Fruit fly (Drosophila melanogaster) whole organism, embryonic: ENCODE data around the gene goe.

Source experiments
- CG10654 ChIP-seq: fragments of 200-800 bp; sonication (Bioruptor generic); optimal IDR thresholded peaks from 2 replicates; lab custom pipeline; 2016; ENCODE audit warnings: missing biosample characterization, missing genetic modification characterization
- CG10979 ChIP-seq: fragments of 200-800 bp; sonication (Bioruptor generic); optimal IDR thresholded peaks from 2 replicates; lab custom pipeline; 2018; ENCODE audit warnings: missing biosample characterization, mild to moderate bottlenecking, missing genetic modification characterization, moderate library complexity
- CG11560 ChIP-seq: fragments of 200-800 bp; sonication (Bioruptor generic); IDR thresholded peaks from 3 replicates; pipeline ENCODE4 v1.3.6; 2022; ENCODE audit warnings: missing biosample characterization, missing genetic modification characterization
- CG12155 ChIP-seq: fragments of 200-800 bp; sonication (Bioruptor generic); optimal IDR thresholded peaks from 3 replicates; lab custom pipeline; 2016; ENCODE audit warnings: missing biosample characterization, missing genetic modification characterization
- CG1233 ChIP-seq: fragments of 200-800 bp; sonication (Bioruptor generic); optimal IDR thresholded peaks from 4 replicates; lab custom pipeline; 2018; ENCODE audit warnings: missing biosample characterization, mild to moderate bottlenecking, missing genetic modification characterization
- CG12769 ChIP-seq: fragments of 200-800 bp; sonication (Bioruptor generic); optimal IDR thresholded peaks from 2 replicates; lab custom pipeline; 2019; ENCODE audit warnings: missing biosample characterization, mild to moderate bottlenecking, missing genetic modification characterization, moderate library complexity
- CG15269 ChIP-seq: fragments of 200-800 bp; sonication (Bioruptor generic); optimal IDR thresholded peaks from 2 replicates; lab custom pipeline; 2018; ENCODE audit warnings: missing biosample characterization, mild to moderate bottlenecking, missing genetic modification characterization, moderate library complexity
- CG1529 ChIP-seq: fragments of 200-800 bp; sonication (Bioruptor generic); optimal IDR thresholded peaks from 3 replicates; lab custom pipeline; 2018; ENCODE audit warnings: missing biosample characterization, missing genetic modification characterization
- CG16863 ChIP-seq: fragments of 200-800 bp; sonication (Bioruptor generic); optimal IDR thresholded peaks from 3 replicates; lab custom pipeline; 2016; ENCODE audit warnings: missing biosample characterization, missing genetic modification characterization
- CG17361 ChIP-seq: fragments of 200-800 bp; sonication (Bioruptor generic); IDR thresholded peaks from 3 replicates; pipeline ENCODE4 v1.3.6; 2022; ENCODE audit warnings: missing biosample characterization, missing genetic modification characterization
- CG17802 ChIP-seq: fragments of 200-800 bp; sonication (Bioruptor generic); optimal IDR thresholded peaks from 2 replicates; lab custom pipeline; 2018; ENCODE audit warnings: missing biosample characterization, mild to moderate bottlenecking, missing genetic modification characterization, moderate library complexity
- CG1832 ChIP-seq: fragments of 200-800 bp; sonication (Bioruptor generic); optimal IDR thresholded peaks from 2 replicates; lab custom pipeline; 2017; ENCODE audit warnings: missing biosample characterization, mild to moderate bottlenecking, missing genetic modification characterization, inconsistent platforms
- CG18599 ChIP-seq: fragments of 200-800 bp; sonication (Bioruptor generic); optimal IDR thresholded peaks from 3 replicates; lab custom pipeline; 2017; ENCODE audit warnings: missing biosample characterization, missing genetic modification characterization, mild to moderate bottlenecking, moderate library complexity, missing genetic modification reagents
- CG18619 ChIP-seq: fragments of 200-800 bp; sonication (Bioruptor generic); optimal IDR thresholded peaks from 3 replicates; lab custom pipeline; 2017; ENCODE audit warnings: missing biosample characterization, mild to moderate bottlenecking, missing genetic modification characterization
- CG2199 ChIP-seq: fragments of 200-800 bp; sonication (Bioruptor generic); IDR thresholded peaks from 3 replicates; pipeline ENCODE4 v1.3.6; 2022; ENCODE audit warnings: missing biosample characterization, missing genetic modification characterization
- CG2678 ChIP-seq: fragments of 200-800 bp; sonication (Bioruptor generic); optimal IDR thresholded peaks from 3 replicates; lab custom pipeline; 2019; ENCODE audit warnings: missing biosample characterization, mild to moderate bottlenecking, missing genetic modification characterization, moderate library complexity
- CG2712 ChIP-seq: fragments of 200-800 bp; optimal IDR thresholded peaks from 3 replicates; lab custom pipeline; 2019; ENCODE audit warnings: missing biosample characterization, mild to moderate bottlenecking, missing genetic modification characterization, moderate library complexity
- CG30020 ChIP-seq: fragments of 200-800 bp; optimal IDR thresholded peaks from 2 replicates; lab custom pipeline; 2019; ENCODE audit warnings: missing biosample characterization, mild to moderate bottlenecking, missing genetic modification characterization, moderate library complexity
- CG31441 ChIP-seq: fragments of 200-800 bp; sonication (Bioruptor generic); IDR thresholded peaks from 2 replicates; pipeline ENCODE4 v1.3.6; 2022; ENCODE audit warnings: missing biosample characterization, missing genetic modification characterization
- CG33213 ChIP-seq: fragments of 200-800 bp; sonication (Bioruptor generic); optimal IDR thresholded peaks from 3 replicates; lab custom pipeline; 2016; ENCODE audit warnings: missing biosample characterization, missing genetic modification characterization
- CG4424 ChIP-seq: fragments of 200-800 bp; sonication (Bioruptor generic); optimal IDR thresholded peaks from 3 replicates; lab custom pipeline; 2016; ENCODE audit warnings: missing biosample characterization, missing genetic modification characterization
- CG4820 ChIP-seq: fragments of 200-800 bp; sonication (Bioruptor generic); optimal IDR thresholded peaks from 3 replicates; lab custom pipeline; 2016; ENCODE audit warnings: missing biosample characterization, missing genetic modification characterization
- CG6254 ChIP-seq: fragments of 200-800 bp; sonication (Bioruptor generic); optimal IDR thresholded peaks from 3 replicates; lab custom pipeline; 2017; ENCODE audit warnings: mild to moderate bottlenecking, missing biosample characterization, missing genetic modification reagents, missing genetic modification characterization
- CG6765 ChIP-seq: fragments of 200-800 bp; sonication (Bioruptor generic); optimal IDR thresholded peaks from 3 replicates; lab custom pipeline; 2017; ENCODE audit warnings: missing biosample characterization, mild to moderate bottlenecking, missing genetic modification characterization
- CG8290 ChIP-seq, 3 experiments: fragments of 200-800 bp; sonication (Bioruptor generic); optimal IDR thresholded peaks; 2 replicates each; lab custom pipeline; 2016 to 2019; ENCODE audit warnings: missing biosample characterization in 3 of 3, missing genetic modification characterization in 3 of 3, mild to moderate bottlenecking in 2 of 3, moderate library complexity in 1 of 3
- CG9437 ChIP-seq: fragments of 200-800 bp; sonication (Bioruptor generic); optimal IDR thresholded peaks from 2 replicates; lab custom pipeline; 2018; ENCODE audit warnings: missing biosample characterization, mild to moderate bottlenecking, missing genetic modification characterization
- CG9609 ChIP-seq: fragments of 200-800 bp; sonication (Bioruptor generic); optimal IDR thresholded peaks from 3 replicates; lab custom pipeline; 2016; ENCODE audit warnings: missing biosample characterization, missing genetic modification characterization
- CG9727 ChIP-seq: fragments of 200-800 bp; sonication (Bioruptor generic); optimal IDR thresholded peaks from 3 replicates; lab custom pipeline; 2017; ENCODE audit warnings: missing biosample characterization, mild to moderate bottlenecking, missing genetic modification characterization
- CG9932 ChIP-seq: fragments of 200-800 bp; sonication (Bioruptor generic); IDR thresholded peaks from 2 replicates; pipeline ENCODE4 v1.3.6; 2022; ENCODE audit warnings: missing biosample characterization, missing genetic modification characterization
- ERR ChIP-seq: fragments of 200-800 bp; sonication (Bioruptor generic); optimal IDR thresholded peaks from 2 replicates; lab custom pipeline; 2016; ENCODE audit warnings: missing biosample characterization, missing genetic modification characterization
- Fer2 ChIP-seq: fragments of 200-800 bp; sonication (Bioruptor generic); optimal IDR thresholded peaks from 2 replicates; lab custom pipeline; 2018; ENCODE audit warnings: missing biosample characterization, mild to moderate bottlenecking, missing genetic modification characterization, moderate library complexity
- HHEX ChIP-seq: fragments of 200-800 bp; sonication (Bioruptor generic); optimal IDR thresholded peaks from 3 replicates; lab custom pipeline; 2017; ENCODE audit warnings: missing biosample characterization, mild to moderate bottlenecking, missing genetic modification characterization, missing genetic modification reagents
- HmgZ ChIP-seq: fragments of 200-800 bp; sonication (Bioruptor generic); optimal IDR thresholded peaks from 2 replicates; lab custom pipeline; 2018; ENCODE audit warnings: missing biosample characterization, mild to moderate bottlenecking, missing genetic modification characterization
- Hmr ChIP-seq: fragments of 200-800 bp; sonication (Bioruptor generic); optimal IDR thresholded peaks from 3 replicates; lab custom pipeline; 2017; ENCODE audit warnings: mild to moderate bottlenecking, missing biosample characterization, missing genetic modification reagents, missing genetic modification characterization
- Hr3 ChIP-seq: fragments of 200-800 bp; sonication (Bioruptor generic); optimal IDR thresholded peaks from 3 replicates; lab custom pipeline; 2016; ENCODE audit warnings: missing biosample characterization, missing genetic modification characterization
- Opbp ChIP-seq: fragments of 200-800 bp; sonication (Bioruptor generic); IDR thresholded peaks from 3 replicates; pipeline ENCODE4 v1.3.6; 2022; ENCODE audit warnings: missing biosample characterization, missing genetic modification characterization; ENCODE audit not compliant: partially characterized antibody
- Ptx1 ChIP-seq: fragments of 200-800 bp; sonication (Bioruptor generic); IDR thresholded peaks from 2 replicates; pipeline ENCODE4 v1.3.6; 2022; ENCODE audit warnings: missing biosample characterization, missing genetic modification characterization
- bcd ChIP-seq: fragments of 200-800 bp; sonication (Bioruptor generic); optimal IDR thresholded peaks from 2 replicates; lab custom pipeline; 2017; ENCODE audit warnings: missing biosample characterization, mild to moderate bottlenecking, missing genetic modification characterization
- cas ChIP-seq: fragments of 200-800 bp; sonication (Bioruptor generic); IDR thresholded peaks from 2 replicates; pipeline ENCODE4 v1.3.6; 2022; ENCODE audit warnings: missing biosample characterization, missing genetic modification characterization
- chinmo ChIP-seq: fragments of 200-800 bp; sonication (Bioruptor generic); IDR thresholded peaks from 4 replicates; pipeline ENCODE4 v1.3.6; 2022; ENCODE audit warnings: missing biosample characterization, missing genetic modification characterization; ENCODE audit not compliant: partially characterized antibody
- chm ChIP-seq: fragments of 200-800 bp; sonication (Bioruptor generic); IDR thresholded peaks from 2 replicates; pipeline ENCODE4 v1.3.6; 2022; ENCODE audit warnings: missing biosample characterization, missing genetic modification characterization
- cwo ChIP-seq: fragments of 200-800 bp; sonication (Bioruptor generic); optimal IDR thresholded peaks from 3 replicates; lab custom pipeline; 2017; ENCODE audit warnings: missing biosample characterization, missing genetic modification characterization, mild to moderate bottlenecking, moderate library complexity, missing genetic modification reagents
- fru ChIP-seq: fragments of >200 bp; optimal IDR thresholded peaks from 2 replicates; lab custom pipeline; 2017
- hb ChIP-seq: fragments of 200-800 bp; sonication (Bioruptor generic); IDR thresholded peaks from 3 replicates; pipeline ENCODE4 v1.3.6; 2022; ENCODE audit warnings: missing biosample characterization, missing genetic modification characterization; ENCODE audit not compliant: partially characterized antibody
- lov ChIP-seq, 2 experiments: fragments of 200-800 bp in 1 of 2; fragments of >200 bp in 1 of 2; sonication (Bioruptor generic) in 1 of 2; IDR thresholded peaks in 1 of 2; optimal IDR thresholded peaks in 1 of 2; 2 replicates in 1 of 2; 3 replicates in 1 of 2; pipeline versions ENCODE4 v1.3.6 to Lab custom; 2017 to 2022; ENCODE audit warnings: missing biosample characterization in 1 of 2, missing genetic modification characterization in 1 of 2
- phol ChIP-seq: fragments of 200-800 bp; sonication (Bioruptor generic); optimal IDR thresholded peaks from 3 replicates; lab custom pipeline; 2018; ENCODE audit warnings: missing biosample characterization, mild to moderate bottlenecking, missing genetic modification characterization, moderate library complexity
- prd ChIP-seq, 3 experiments: fragments of >200 bp in 2 of 3; fragments of 200-800 bp in 1 of 3; sonication (Bioruptor generic) in 1 of 3; optimal IDR thresholded peaks in 2 of 3; IDR thresholded peaks in 1 of 3; 2 replicates in 2 of 3; 3 replicates in 1 of 3; pipeline versions ENCODE4 v1.3.6 to Lab custom; 2017 to 2022; ENCODE audit warnings: missing biosample characterization in 1 of 3, missing genetic modification characterization in 1 of 3
- row ChIP-seq: fragments of 200-800 bp; sonication (Bioruptor generic); IDR thresholded peaks from 3 replicates; pipeline ENCODE4 v1.3.6; 2022; ENCODE audit warnings: missing biosample characterization, missing genetic modification characterization
- shn ChIP-seq: fragments of 200-800 bp; sonication (Bioruptor generic); optimal IDR thresholded peaks from 3 replicates; lab custom pipeline; 2016; ENCODE audit warnings: missing biosample characterization, missing genetic modification characterization
- tin ChIP-seq: fragments of 200-800 bp; sonication (Bioruptor generic); optimal IDR thresholded peaks from 3 replicates; lab custom pipeline; 2016; ENCODE audit warnings: missing biosample characterization, missing genetic modification characterization

Gene goe

DNA sequence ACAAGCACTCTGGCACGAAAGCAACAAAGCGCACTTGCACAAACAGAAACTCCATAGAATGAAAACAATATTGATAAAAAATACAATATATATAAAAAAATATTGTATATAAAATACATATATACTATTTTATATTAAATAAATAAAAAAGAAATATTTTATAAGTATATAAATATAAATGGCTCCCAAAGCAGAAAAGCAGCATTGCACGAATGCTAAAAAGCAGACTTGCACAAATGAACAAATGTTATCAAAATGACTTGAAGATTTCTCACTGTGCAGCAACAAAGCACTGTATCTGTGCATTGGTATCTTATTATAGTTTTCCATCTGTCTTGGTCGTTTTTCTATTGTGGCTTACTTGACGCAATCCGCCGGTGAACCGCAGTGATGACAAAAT, 17.1 kb upstream of the goe start (continued):
- no peak for TF ChIP-seq CG1529 (GFP tag; lab: Kevin White, UChicago)
- TF ChIP-seq CG18599 (GFP tag; lab: Kevin White, UChicago) = no peak
- no peak for TF ChIP-seq CG10654 (GFP tag; lab: Kevin White, UChicago)
- no peak for TF ChIP-seq lov (optimal IDR thresholded peaks at IDR 0.05; lab: Kevin White, UChicago)
- TF ChIP-seq lov (GFP tag; IDR thresholded peaks at IDR 0.05; lab: Robert Waterston, UW) = no peak
- TF ChIP-seq CG6254 (GFP tag; lab: Kevin White, UChicago) = peak; percentile 10
- no peak for TF ChIP-seq CG11560 (tag; lab: Robert Waterston, UW)
- no peak for TF ChIP-seq CG33213
- no peak for TF ChIP-seq CG12155 (GFP tag; lab: Kevin White, UChicago)
- TF ChIP-seq phol = peak; percentile 32
- TF ChIP-seq bcd = no peak
- no peak for TF ChIP-seq chm
- TF ChIP-seq CG9727 (GFP tag; lab: Kevin White, UChicago) = peak; percentile 24
- peak; percentile 27 for TF ChIP-seq CG15269 (tag; lab: Kevin White, UChicago)
- no peak for TF ChIP-seq hb
- TF ChIP-seq CG9437 = no peak
- TF ChIP-seq CG16863 = no peak
- TF ChIP-seq cas (GFP tag; lab: Robert Waterston, UW) = no peak
- 0 out of 2 replicates have a peak, but pooled peaks have one; percentile 25 for TF ChIP-seq Ptx1 (GFP tag; lab: Robert Waterston, UW)
- peak; percentile 46 for TF ChIP-seq CG10979 (tag; lab: Kevin White, UChicago)
- no peak for TF ChIP-seq Fer2
- no peak for TF ChIP-seq tin
- no peak for TF ChIP-seq CG1832
- TF ChIP-seq CG4424 (GFP tag; lab: Kevin White, UChicago) = peak; percentile 5
- peak; percentile 14; the same call in 1 of the 3 replicates for TF ChIP-seq row (GFP tag; lab: Robert Waterston, UW)
- peak; percentile 15 for TF ChIP-seq HHEX (GFP tag; lab: Kevin White, UChicago)
- no peak for TF ChIP-seq CG30020 (tag; lab: Kevin White, UChicago)
- TF ChIP-seq Opbp (GFP tag; lab: Robert Waterston, UW) = no peak
- peak; percentile 52 for TF ChIP-seq CG2678 (tag; lab: Kevin White, UChicago)
- TF ChIP-seq CG2712 (tag; lab: Kevin White, UChicago) = peak; percentile 49
- TF ChIP-seq fru (lab: Kevin White, UChicago) = no peak
- peak; percentile 39 for TF ChIP-seq Hr3 (GFP tag; lab: Kevin White, UChicago)

DNA sequence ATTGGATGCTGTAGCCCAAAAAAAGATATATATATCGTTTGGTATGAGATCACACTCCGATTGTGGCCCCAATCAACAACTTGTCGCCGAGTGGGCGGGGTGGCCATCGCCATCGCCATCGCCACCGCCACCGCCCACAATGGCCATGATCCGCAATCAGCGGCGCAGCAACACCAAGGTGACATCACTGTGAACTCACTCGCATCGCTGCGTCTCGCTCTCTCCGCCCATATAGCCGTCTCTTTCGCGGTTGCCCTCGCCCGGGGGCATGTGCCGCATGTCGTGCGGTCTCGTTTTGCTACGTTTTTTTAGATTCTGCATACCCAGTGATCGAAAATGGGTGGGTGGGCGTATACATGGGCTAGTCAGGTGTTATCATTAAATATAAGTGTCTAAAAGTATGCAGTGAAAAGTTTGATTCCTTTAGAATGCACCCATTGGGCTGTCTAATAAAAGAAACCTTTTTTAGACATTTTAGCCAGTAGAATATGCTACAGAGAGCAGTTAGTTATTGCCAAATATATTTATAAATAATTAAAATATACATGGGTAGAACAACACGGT, 15.2 kb upstream of the goe start:
- TF ChIP-seq cwo (GFP tag; lab: Kevin White, UChicago) (peak; percentile 26), ERR (GFP tag; lab: Kevin White, UChicago) (no peak), CG6765 (no peak), CG12769 (peak; percentile 54), CG9932 (GFP tag; lab: Robert Waterston, UW) (no peak), CG17361 (GFP tag; lab: Robert Waterston, UW) (no peak), shn (GFP tag; lab: Kevin White, UChicago) (no peak), CG9609 (GFP tag; lab: Kevin White, UChicago) (no peak), CG4820 (GFP tag; lab: Kevin White, UChicago) (no peak), HmgZ (tag; lab: Kevin White, UChicago) (no peak), CG18619 (no peak), chinmo (GFP tag; lab: Robert Waterston, UW) (peak; percentile 82; the same call in 3 of the 4 replicates), CG8290 (GFP tag; optimal IDR thresholded peaks at IDR 0.05; lab: Kevin White, UChicago) (no peak), CG8290 (tag; optimal IDR thresholded peaks at IDR 0.05; lab: Kevin White, UChicago) (peak; percentile 50 to 69), CG31441 (GFP tag; lab: Robert Waterston, UW) (no peak), CG1233 (no peak), prd (optimal IDR thresholded peaks at IDR 0.05; lab: Kevin White, UChicago) (no peak), prd (GFP tag; IDR thresholded peaks at IDR 0.05; lab: Robert Waterston, UW) (no peak), CG2199 (GFP tag; lab: Robert Waterston, UW) (0 out of 3 replicates have a peak, but pooled peaks have one; percentile 19), Hmr (no peak), CG17802 (tag; lab: Kevin White, UChicago) (no peak)
